Worm (Caenorhabditis elegans): ENCODE measurements around the gene famk-1.
A peak's percentile ranks its signal among the peaks of the same experiment; 100 is the strongest.

Gene famk-1

DNA sequence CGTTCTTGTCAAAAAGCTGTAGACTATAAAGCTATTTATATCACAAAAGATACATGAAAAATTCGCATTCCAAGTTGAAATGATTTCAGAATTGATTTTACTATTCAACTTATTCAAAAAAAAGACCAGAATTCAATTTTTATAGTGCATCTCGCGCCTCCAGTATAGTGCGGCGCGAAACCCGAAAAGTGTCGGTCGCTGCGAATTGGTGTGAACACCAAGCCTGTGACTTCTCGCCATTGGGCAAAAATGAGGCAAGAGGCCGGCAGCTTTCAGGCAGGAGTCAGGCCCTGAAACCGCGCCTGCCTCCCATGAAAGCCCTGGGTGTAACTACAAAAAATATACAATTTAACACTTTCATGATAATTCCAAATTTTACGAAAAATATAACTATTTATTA, 53.7 kb downstream of the famk-1 start:
- TF ChIP-seq C34B4.2 (tag; optimal IDR thresholded peaks at IDR 0.05) (no peak), snpc-4 (tag; optimal IDR thresholded peaks at IDR 0.05) (peak; percentile 88)

Measured in whole organism, L1 larva.